ENCODE assay signal across 2 worm cellular contexts in genomic region chrX:11339375-11339924, ce11.
A peak's percentile ranks its signal among the peaks of the same experiment; 100 is the strongest.
TF ChIP-seq lines count a peak whose summit lies in the region.

aco-1 (plus strand) TSS chrX:11339874.

TF ChIP-seq in whole organism, L1 larva, 84 proteins besides CTCF, POLR2A, EP300 and RAD21 (continued from another document):
- no peak for TF ChIP-seq Y116A8C.19 (tag; optimal IDR thresholded peaks at IDR 0.05; lab: Kevin White, UChicago; ENCODE audit: borderline replicate concordance)
- no peak for TF ChIP-seq irx-1 (tag; optimal IDR thresholded peaks at IDR 0.05; lab: Kevin White, UChicago)
- peak in 2 of 6 experiments; percentile 34 to 40 for TF ChIP-seq elt-3 (tag; optimal IDR thresholded peaks at IDR 0.05; lab: Kevin White, UChicago)
- peak; percentile 69 for TF ChIP-seq snu-23 (GFP tag; optimal IDR thresholded peaks at IDR 0.05; lab: Kevin White, UChicago)
- TF ChIP-seq snpc-4 (tag; optimal IDR thresholded peaks at IDR 0.05; lab: Kevin White, UChicago) = no peak
- no peak for TF ChIP-seq lin-13 (GFP tag; optimal IDR thresholded peaks at IDR 0.05; lab: Kevin White, UChicago)
- no peak for TF ChIP-seq ama-1 (optimal IDR thresholded peaks at IDR 0.05; lab: Kevin White, UChicago)
- TF ChIP-seq rnt-1 (tag; optimal IDR thresholded peaks at IDR 0.05; lab: Kevin White, UChicago) = peak; percentile 60
- peak; percentile 65 for TF ChIP-seq nhr-20 (tag; optimal IDR thresholded peaks at IDR 0.05; lab: Kevin White, UChicago)
- TF ChIP-seq ceh-82 (tag; optimal IDR thresholded peaks at IDR 0.05; lab: Kevin White, UChicago) = peak in 1 of 3 experiments; percentile 24
- TF ChIP-seq nhr-85 (tag; lab: Kevin White, UChicago) = peak; percentile 93
- TF ChIP-seq elt-2 (tag; optimal IDR thresholded peaks at IDR 0.05; lab: Kevin White, UChicago) = peak; percentile 69
- no peak for TF ChIP-seq lir-3 (tag; optimal IDR thresholded peaks at IDR 0.05; lab: Kevin White, UChicago; ENCODE audit: poor library complexity)
- TF ChIP-seq nhr-76 (tag; optimal IDR thresholded peaks at IDR 0.05; lab: Kevin White, UChicago) = no peak
- TF ChIP-seq mef-2 (tag; optimal IDR thresholded peaks at IDR 0.05; lab: Kevin White, UChicago) = no peak
- TF ChIP-seq sptf-1 (tag; optimal IDR thresholded peaks at IDR 0.05; lab: Kevin White, UChicago) = no peak
- TF ChIP-seq nhr-19 (GFP tag; conservative IDR thresholded peaks at IDR 0.05; lab: Robert Waterston, UW) = 0 out of 2 replicates have a peak, but pooled peaks have one; percentile 33
- no peak for TF ChIP-seq C04F5.9 (tag; optimal IDR thresholded peaks at IDR 0.05; lab: Kevin White, UChicago)
- peak; percentile 49 for TF ChIP-seq nhr-47 (tag; optimal IDR thresholded peaks at IDR 0.05; lab: Kevin White, UChicago)
TF ChIP-seq in whole organism, L1 larva: peak in this region for 26.

TF ChIP-seq in whole organism, L4 larva, 104 proteins besides CTCF, POLR2A, EP300 and RAD21 (continued from another document):
- peak in 1 of 2 experiments; percentile 68 for TF ChIP-seq unc-62 (GFP tag; optimal IDR thresholded peaks at IDR 0.05 in 1 of 2; lab: Kevin White, UChicago)
- no peak for TF ChIP-seq unc-62 (tag; optimal IDR thresholded peaks at IDR 0.05; lab: Kevin White, UChicago)
- no peak for TF ChIP-seq daf-8 (GFP tag; IDR thresholded peaks at IDR 0.05; lab: Robert Waterston, UW)
- no peak for TF ChIP-seq nhr-11 (tag; optimal IDR thresholded peaks at IDR 0.05; lab: Kevin White, UChicago)
- TF ChIP-seq nhr-77 (tag; optimal IDR thresholded peaks at IDR 0.05; lab: Kevin White, UChicago) = no peak
- TF ChIP-seq nhr-102 (tag; optimal IDR thresholded peaks at IDR 0.05; lab: Kevin White, UChicago) = no peak
- no peak for TF ChIP-seq zip-2 (tag; optimal IDR thresholded peaks at IDR 0.05; lab: Kevin White, UChicago)
- TF ChIP-seq mdt-29 (GFP tag; IDR thresholded peaks at IDR 0.05; lab: Robert Waterston, UW) = no peak
- peak; percentile 60 for TF ChIP-seq dve-1 (tag; optimal IDR thresholded peaks at IDR 0.05; lab: Kevin White, UChicago; ENCODE audit: insufficient read depth)
- TF ChIP-seq F44E2.7 (GFP tag; IDR thresholded peaks at IDR 0.05; lab: Robert Waterston, UW) = no peak
- TF ChIP-seq mdl-1 (tag; optimal IDR thresholded peaks at IDR 0.05; lab: Kevin White, UChicago) = peak in 1 of 2 experiments; percentile 13
- TF ChIP-seq F10B5.3 (tag; optimal IDR thresholded peaks at IDR 0.05; lab: Kevin White, UChicago) = no peak
- TF ChIP-seq snpc-4 (tag; optimal IDR thresholded peaks at IDR 0.05; lab: Kevin White, UChicago) = no peak
- no peak for TF ChIP-seq F37D6.2 (tag; optimal IDR thresholded peaks at IDR 0.05; lab: Kevin White, UChicago)
- TF ChIP-seq Y48G9A.11 (GFP tag; IDR thresholded peaks at IDR 0.05; lab: Robert Waterston, UW) = no peak
- no peak for TF ChIP-seq duxl-1 (tag; optimal IDR thresholded peaks at IDR 0.05; lab: Kevin White, UChicago; ENCODE audit: poor library complexity)
- no peak for TF ChIP-seq Y5F2A.4 (GFP tag; optimal IDR thresholded peaks at IDR 0.05; lab: Kevin White, UChicago)
- TF ChIP-seq egl-27 (tag; optimal IDR thresholded peaks at IDR 0.05; lab: Kevin White, UChicago) = no peak
